Worm (Caenorhabditis elegans): ENCODE results near the gene F32D1.8.

- TF ChIP-seq nhr-6 (tag; optimal IDR thresholded peaks at IDR 0.05) (no peak), hlh-30 (tag; optimal IDR thresholded peaks at IDR 0.05; ENCODE audit: insufficient read depth) (no peak), madf-9 (GFP tag; conservative IDR thresholded peaks at IDR 0.05) (no peak), unc-39 (tag; optimal IDR thresholded peaks at IDR 0.05) (no peak), lsy-2 (tag; optimal IDR thresholded peaks at IDR 0.05) (no peak), nhr-77 (tag; optimal IDR thresholded peaks at IDR 0.05) (no peak), unc-62 (GFP tag; optimal IDR thresholded peaks at IDR 0.05 in 1 of 2) (peak in 1 of 2 experiments; percentile 31), unc-62 (tag; optimal IDR thresholded peaks at IDR 0.05) (no peak)
Measured at ce11 chrV:4416710-4417109, 39.2 kb upstream of the F32D1.8 start, which contains the start of gene Y47D7A.18.

Data from whole organism, L4 larva.